Worm (Caenorhabditis elegans): Measurements from ENCODE around the gene T12E12.6.

The T12E12.6 gene

ce11 chrIV:5537813-5538538 is 36.0 kb downstream of the T12E12.6 start, which contains the start of the genes fem-1 and drp-1:
Gene fem-1, minus strand, starts transcription at chrIV:5537962.
Gene drp-1, plus strand, starts transcription at chrIV:5538488.
- TF ChIP-seq unc-62 (GFP tag; optimal IDR thresholded peaks at IDR 0.05) = no peak

ce11 chrIV:5535780-5536179 is 38.2 kb downstream of the T12E12.6 start:
- TF ChIP-seq unc-62 (GFP tag; optimal IDR thresholded peaks at IDR 0.05) = no peak

ce11 chrIV:5534596-5534995 is 39.3 kb downstream of the T12E12.6 start:
- TF ChIP-seq unc-62 (GFP tag; optimal IDR thresholded peaks at IDR 0.05) = no peak

ce11 chrIV:5533556-5533955 is 40.4 kb downstream of the T12E12.6 start:
- TF ChIP-seq unc-62 (GFP tag; optimal IDR thresholded peaks at IDR 0.05) = no peak

- TF ChIP-seq unc-62 (GFP tag; optimal IDR thresholded peaks at IDR 0.05) = no peak
These were observed 43.0 kb downstream of the T12E12.6 start for ce11 chrIV:5530980-5531379.

ce11 chrIV:5528285-5528684 is 45.6 kb downstream of the T12E12.6 start, which contains the start of gene unc-5:
Gene unc-5, minus strand, starts transcription at chrIV:5528338.
- TF ChIP-seq unc-62 (GFP tag; optimal IDR thresholded peaks at IDR 0.05) = no peak

- no peak for TF ChIP-seq unc-62 (GFP tag; optimal IDR thresholded peaks at IDR 0.05)
These were observed 47.1 kb downstream of the T12E12.6 start for ce11 chrIV:5526711-5527383.

ce11 chrIV:5519044-5519443 is 54.9 kb downstream of the T12E12.6 start:
- no peak for TF ChIP-seq unc-62 (GFP tag; optimal IDR thresholded peaks at IDR 0.05)
